Worm (Caenorhabditis elegans) whole organism, L4 larva: ENCODE data around the gene nhl-2.
"Not testable (repeated sequence)": the region's sequence is repeated elsewhere in the genome, so short reads cannot be mapped to it uniquely, and the experiment has no call there.

Experiments
- D1046.2 ChIP-seq: fragments of 200-800 bp; sonication (Bioruptor generic); IDR thresholded peaks from 2 replicates; pipeline ENCODE4 v1.3.6; 2022; ENCODE audit warnings: missing genetic modification characterization, missing compliant biosample characterization
- F26F4.8 ChIP-seq: fragments of 200-800 bp; sonication (Bioruptor generic); conservative IDR thresholded peaks from 2 replicates; pipeline ENCODE4 v1.3.6; 2022; ENCODE audit warnings: missing genetic modification characterization, missing compliant biosample characterization
- F37D6.2 ChIP-seq: sonication (generic microtip); optimal IDR thresholded peaks from 2 replicates; lab custom pipeline; 2016; ENCODE audit warnings: mild to moderate bottlenecking, missing genetic modification characterization, missing compliant biosample characterization
- F44E2.7 ChIP-seq: fragments of 200-800 bp; sonication (Bioruptor generic); IDR thresholded peaks from 2 replicates; pipeline ENCODE4 v2.1.2; 2022; ENCODE audit warnings: missing genetic modification characterization, missing compliant biosample characterization
- T26A8.4 ChIP-seq: fragments of 200-800 bp; sonication (Bioruptor generic); IDR thresholded peaks from 2 replicates; pipeline ENCODE4 v1.3.6; 2022; ENCODE audit warnings: missing genetic modification characterization, missing compliant biosample characterization
- Y105C5A.15 ChIP-seq: fragments of 200-800 bp; sonication (Bioruptor generic); IDR thresholded peaks from 2 replicates; pipeline ENCODE4 v1.3.6; 2022; ENCODE audit warnings: missing genetic modification characterization, missing compliant biosample characterization
- Y5F2A.4 ChIP-seq: fragments of 200-800 bp; sonication (Bioruptor generic); optimal IDR thresholded peaks from 2 replicates; lab custom pipeline; 2018; ENCODE audit warnings: mild to moderate bottlenecking, missing genetic modification characterization, missing compliant biosample characterization
- aha-1 ChIP-seq: fragments of 150-350 bp; peaks from one replicate; lab custom pipeline; 2014; ENCODE audit warnings: missing biosample characterization, missing genetic modification characterization
- arid-1 ChIP-seq: fragments of 200-800 bp; sonication (Bioruptor generic); conservative IDR thresholded peaks from 2 replicates; pipeline ENCODE4 v1.3.6; 2022; ENCODE audit warnings: missing genetic modification reagents, missing genetic modification characterization, missing compliant biosample characterization
- ceh-20 ChIP-seq: fragments of 200-800 bp; sonication (Bioruptor generic); IDR thresholded peaks from 2 replicates; pipeline ENCODE4 v1.3.6; 2022; ENCODE audit warnings: missing genetic modification reagents, missing genetic modification characterization, missing compliant biosample characterization
- ceh-44 ChIP-seq: fragments of 200-800 bp; sonication (Bioruptor generic); IDR thresholded peaks from 2 replicates; pipeline ENCODE4 v1.3.6; 2022; ENCODE audit warnings: missing genetic modification reagents, missing genetic modification characterization, missing compliant biosample characterization
- ces-1 ChIP-seq: fragments of 150-350 bp; sonication (generic microtip); optimal IDR thresholded peaks from 4 replicates; lab custom pipeline; 2014; ENCODE audit warnings: missing biosample characterization, missing genetic modification reagents, missing genetic modification characterization
- ctbp-1 ChIP-seq: fragments of 200-800 bp; sonication (Bioruptor generic); IDR thresholded peaks from 2 replicates; pipeline ENCODE4 v1.3.6; 2022; ENCODE audit warnings: missing genetic modification reagents, missing genetic modification characterization, missing compliant biosample characterization
- daf-8 ChIP-seq: fragments of 200-800 bp; sonication (Bioruptor generic); IDR thresholded peaks from 2 replicates; pipeline ENCODE4 v1.3.6; 2022; ENCODE audit warnings: missing genetic modification characterization, missing compliant biosample characterization
- dmd-6 ChIP-seq: fragments of 200-800 bp; sonication (Bioruptor generic); IDR thresholded peaks from 2 replicates; pipeline ENCODE4 v1.3.6; 2022; ENCODE audit warnings: missing genetic modification reagents, missing genetic modification characterization, missing compliant biosample characterization
- dmd-9 ChIP-seq: fragments of 200-800 bp; sonication (Bioruptor generic); IDR thresholded peaks from 2 replicates; pipeline ENCODE4 v1.3.6; 2022; ENCODE audit warnings: missing genetic modification reagents, missing genetic modification characterization, missing compliant biosample characterization
- dpl-1 ChIP-seq: fragments of 150-350 bp; optimal IDR thresholded peaks from 2 replicates; lab custom pipeline; 2014; ENCODE audit warnings: missing biosample characterization, missing genetic modification reagents, missing genetic modification characterization
- dve-1 ChIP-seq: sonication (generic microtip); optimal IDR thresholded peaks from 2 replicates; lab custom pipeline; 2017; ENCODE audit warnings: antibody characterized with exemption, mild to moderate bottlenecking, missing genetic modification characterization, missing compliant biosample characterization; ENCODE audit not compliant: insufficient read depth
- egl-43 ChIP-seq: fragments of 200-800 bp; sonication (Bioruptor generic); IDR thresholded peaks from 2 replicates; pipeline ENCODE4 v1.3.6; 2022; ENCODE audit warnings: missing genetic modification reagents, missing genetic modification characterization, missing compliant biosample characterization
- fos-1 ChIP-seq: fragments of 150-350 bp; optimal IDR thresholded peaks from 2 replicates; lab custom pipeline; 2014; ENCODE audit warnings: missing biosample characterization, missing genetic modification characterization
- hlh-11 ChIP-seq: fragments of 200-800 bp; sonication (Bioruptor generic); optimal IDR thresholded peaks from 2 replicates; lab custom pipeline; 2018; ENCODE audit warnings: mild to moderate bottlenecking, missing genetic modification characterization, missing compliant biosample characterization
- hmg-1.1 ChIP-seq: fragments of 200-800 bp; sonication (Bioruptor generic); IDR thresholded peaks from 2 replicates; pipeline ENCODE4 v1.3.6; 2022; ENCODE audit warnings: missing genetic modification reagents, missing genetic modification characterization, missing compliant biosample characterization
- lim-7 ChIP-seq: fragments of 200-800 bp; sonication (Bioruptor generic); IDR thresholded peaks from 2 replicates; pipeline ENCODE4 v1.3.6; 2022; ENCODE audit warnings: missing genetic modification characterization, missing compliant biosample characterization
- lin-29 ChIP-seq: fragments of 200-800 bp; sonication (Bioruptor generic); IDR thresholded peaks from 2 replicates; pipeline ENCODE4 v1.3.6; 2022; ENCODE audit warnings: missing genetic modification reagents, missing genetic modification characterization, missing compliant biosample characterization
- lin-38 ChIP-seq: fragments of 200-800 bp; sonication (Bioruptor generic); IDR thresholded peaks from 2 replicates; pipeline ENCODE4 v1.3.6; 2022; ENCODE audit warnings: missing genetic modification reagents, missing genetic modification characterization, missing compliant biosample characterization
- lir-3 ChIP-seq: sonication (generic microtip); optimal IDR thresholded peaks from 2 replicates; lab custom pipeline; 2016; ENCODE audit warnings: mild to moderate bottlenecking, missing genetic modification characterization, missing compliant biosample characterization
- madf-9 ChIP-seq: fragments of 200-800 bp; sonication (Bioruptor generic); conservative IDR thresholded peaks from 2 replicates; pipeline ENCODE4 v1.3.6; 2022; ENCODE audit warnings: missing genetic modification reagents, missing genetic modification characterization, missing compliant biosample characterization
- mdl-1 ChIP-seq, 2 experiments: fragments of 150-350 bp in 1 of 2; sonication (generic microtip) in 1 of 2; optimal IDR thresholded peaks; 2 replicates each; lab custom pipeline; 2014 to 2017; ENCODE audit warnings: missing biosample characterization in 2 of 2, missing genetic modification characterization in 2 of 2
- mdt-29 ChIP-seq: fragments of 200-800 bp; sonication (Bioruptor generic); IDR thresholded peaks from 2 replicates; pipeline ENCODE4 v1.3.6; 2022; ENCODE audit warnings: missing genetic modification reagents, missing genetic modification characterization, missing compliant biosample characterization
- mep-1 ChIP-seq: fragments of 150-350 bp; sonication (generic microtip); optimal IDR thresholded peaks from 3 replicates; lab custom pipeline; 2014; ENCODE audit warnings: missing biosample characterization, missing genetic modification characterization
- mes-2 ChIP-seq: sonication (generic microtip); optimal IDR thresholded peaks from 2 replicates; lab custom pipeline; 2016; ENCODE audit warnings: missing genotype, mild to moderate bottlenecking, missing genetic modification characterization, missing compliant biosample characterization; ENCODE audit not compliant: poor library complexity, severe bottlenecking
- mxl-2 ChIP-seq: fragments of 200-800 bp; sonication (Bioruptor generic); conservative IDR thresholded peaks from 2 replicates; pipeline ENCODE4 v1.3.6; 2022; ENCODE audit warnings: missing genetic modification reagents, missing genetic modification characterization, missing compliant biosample characterization
- nhr-28 ChIP-seq: fragments of 150-350 bp; optimal IDR thresholded peaks from 2 replicates; lab custom pipeline; 2014; ENCODE audit warnings: missing biosample characterization, missing genetic modification characterization
- nhr-41 ChIP-seq: fragments of 200-800 bp; sonication (Bioruptor generic); IDR thresholded peaks from 2 replicates; pipeline ENCODE4 v1.3.6; 2022; ENCODE audit warnings: missing genetic modification reagents, missing genetic modification characterization, missing compliant biosample characterization
- nhr-42 ChIP-seq: fragments of 200-800 bp; sonication (Bioruptor generic); IDR thresholded peaks from 2 replicates; pipeline ENCODE4 v1.3.6; 2022; ENCODE audit warnings: missing genetic modification characterization, missing compliant biosample characterization
- nhr-48 ChIP-seq: sonication (generic microtip); optimal IDR thresholded peaks from 2 replicates; lab custom pipeline; 2016; ENCODE audit warnings: mild to moderate bottlenecking, missing genetic modification characterization, missing compliant biosample characterization
- pha-4 ChIP-seq, 2 experiments: fragments of 150-350 bp in 1 of 2; fragments of 200-800 bp in 1 of 2; sonication (Bioruptor generic) in 1 of 2; IDR thresholded peaks in 1 of 2; optimal IDR thresholded peaks in 1 of 2; 2 replicates each; pipeline versions ENCODE4 v1.3.6 to Lab custom; 2014 to 2022; ENCODE audit warnings: missing genetic modification characterization in 2 of 2, missing genetic modification reagents in 2 of 2, missing biosample characterization in 1 of 2, missing compliant biosample characterization in 1 of 2
- php-3 ChIP-seq: fragments of 200-800 bp; sonication (Bioruptor generic); IDR thresholded peaks from 2 replicates; pipeline ENCODE4 v1.3.6; 2022; ENCODE audit warnings: missing genetic modification reagents, missing genetic modification characterization, missing compliant biosample characterization
- set-16 ChIP-seq: fragments of 200-800 bp; sonication (Bioruptor generic); IDR thresholded peaks from 2 replicates; pipeline ENCODE4 v1.3.6; 2022; ENCODE audit warnings: missing genetic modification reagents, missing genetic modification characterization, missing compliant biosample characterization
- skn-1 ChIP-seq: fragments of 150-350 bp; optimal IDR thresholded peaks from 2 replicates; lab custom pipeline; 2014; ENCODE audit warnings: missing biosample characterization, missing genetic modification characterization
- snpc-1.2 ChIP-seq: fragments of 200-800 bp; sonication (Bioruptor generic); IDR thresholded peaks from 2 replicates; pipeline ENCODE4 v1.3.6; 2022; ENCODE audit warnings: missing genetic modification reagents, missing genetic modification characterization, missing compliant biosample characterization
- tra-1 ChIP-seq: fragments of 200-800 bp; sonication (Bioruptor generic); IDR thresholded peaks from 2 replicates; pipeline ENCODE4 v1.3.6; 2022; ENCODE audit warnings: missing genetic modification reagents, missing genetic modification characterization, missing compliant biosample characterization
- vab-7 ChIP-seq: fragments of 200-800 bp; sonication (Bioruptor generic); IDR thresholded peaks from 2 replicates; pipeline ENCODE4 v1.3.6; 2022; ENCODE audit warnings: missing genetic modification reagents, missing genetic modification characterization, missing compliant biosample characterization
- zag-1 ChIP-seq: fragments of 150-350 bp; optimal IDR thresholded peaks from 2 replicates; lab custom pipeline; 2014; ENCODE audit warnings: missing biosample characterization, missing genetic modification characterization
- ztf-11 ChIP-seq: fragments of 150-350 bp; optimal IDR thresholded peaks from 2 replicates; lab custom pipeline; 2014; ENCODE audit warnings: missing biosample characterization, missing genetic modification characterization

nhl-2 gene

DNA sequence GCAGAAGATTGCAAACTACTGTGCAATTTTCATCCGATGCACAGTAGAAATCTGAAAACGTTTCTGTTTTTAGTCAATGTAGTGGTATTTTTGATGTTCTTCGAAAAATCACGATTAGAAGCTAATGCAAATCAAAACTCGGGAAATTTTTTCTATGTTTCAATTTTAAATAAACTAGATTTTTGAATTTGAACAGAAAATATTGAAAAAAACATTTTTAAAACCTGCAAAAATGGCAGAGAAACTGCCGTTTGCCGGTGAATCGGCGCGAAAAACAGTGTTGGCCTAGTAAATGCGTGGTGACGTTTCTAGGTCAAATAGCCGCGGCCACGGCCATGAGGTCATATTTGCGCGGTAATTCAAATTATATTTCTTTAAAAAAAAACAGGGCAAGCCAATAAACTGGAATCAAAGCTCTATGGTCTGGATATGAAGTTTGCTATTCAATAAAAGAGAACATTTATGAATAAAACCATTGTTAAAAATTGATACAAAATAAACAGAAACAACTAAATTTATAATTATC is 31.3 kb upstream of the nhl-2 start, which contains the start of gene set-2 (continued):
- TF ChIP-seq dve-1 (tag; lab: Kevin White, UChicago) (peak; percentile 52), tra-1 (GFP tag; lab: Robert Waterston, UW) (no peak), F44E2.7 (GFP tag; lab: Robert Waterston, UW) (no peak), daf-8 (no peak), nhr-48 (no peak), fos-1 (tag; lab: Kevin White, UChicago) (no peak), nhr-41 (no peak), pha-4 (GFP tag; IDR thresholded peaks at IDR 0.05; lab: Robert Waterston, UW) (no peak), pha-4 (tag; optimal IDR thresholded peaks at IDR 0.05; lab: Kevin White, UChicago) (no peak), ztf-11 (tag; lab: Kevin White, UChicago) (no peak), lir-3 (tag; lab: Kevin White, UChicago) (no peak), mep-1 (no peak), zag-1 (tag; lab: Kevin White, UChicago) (no peak), dmd-6 (GFP tag; lab: Robert Waterston, UW) (peak; percentile 69), skn-1 (tag; lab: Kevin White, UChicago) (no peak), Y105C5A.15 (GFP tag; lab: Robert Waterston, UW) (no peak), vab-7 (GFP tag; lab: Robert Waterston, UW) (0 out of 2 replicates have a peak, but pooled peaks have one; percentile 18), mxl-2 (GFP tag; lab: Robert Waterston, UW) (no peak), lin-29 (GFP tag; lab: Robert Waterston, UW) (no peak), ceh-44 (GFP tag; lab: Robert Waterston, UW) (no peak), D1046.2 (peak; percentile 61; the same call in 1 of the 2 replicates), Y5F2A.4 (GFP tag; lab: Kevin White, UChicago) (no peak)

DNA sequence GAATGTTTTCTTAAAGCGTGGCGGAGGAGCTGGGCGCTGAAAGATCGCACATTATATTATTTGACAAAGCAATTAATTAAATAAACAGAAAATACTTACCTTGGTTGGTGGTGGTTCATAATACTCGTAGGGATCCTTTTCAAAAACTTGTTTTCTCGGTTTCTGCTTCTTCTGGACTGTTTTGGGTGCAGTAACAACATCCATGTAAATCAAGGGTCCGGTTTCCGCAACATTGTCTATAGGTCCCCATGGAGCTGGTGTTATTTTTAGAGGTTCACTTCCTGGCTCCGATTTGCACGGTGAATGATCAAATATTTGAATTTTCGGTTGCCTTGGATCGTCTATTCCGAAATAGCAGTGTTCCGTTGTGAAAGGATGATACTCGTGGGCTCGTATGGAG is 25.2 kb upstream of the nhl-2 start:
- TF ChIP-seq mdl-1 (tag; optimal IDR thresholded peaks at IDR 0.05; lab: Kevin White, UChicago) (no peak), F26F4.8 (GFP tag; lab: Robert Waterston, UW) (0 out of 2 replicates have a peak, but pooled peaks have one; percentile 51), aha-1 (peak; percentile 67)

DNA sequence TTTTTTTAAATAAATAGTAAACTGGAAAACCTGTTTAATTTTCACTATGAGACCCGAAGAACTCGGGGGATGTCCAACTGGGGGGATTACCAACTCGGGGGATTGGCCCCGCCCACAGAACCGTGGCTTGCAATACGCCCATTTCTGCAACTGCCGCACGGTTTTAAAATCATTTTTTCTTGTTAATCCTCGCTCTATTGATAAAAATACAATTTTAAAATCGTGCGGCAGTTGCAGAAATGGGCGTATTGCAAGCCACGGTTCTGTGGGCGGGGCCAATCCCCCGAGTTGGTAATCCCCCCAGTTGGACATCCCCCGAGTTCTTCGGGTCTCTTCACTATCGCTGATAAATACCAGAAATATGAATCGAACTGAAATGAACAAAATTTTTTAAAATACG is 23.1 kb upstream of the nhl-2 start, which contains the start of gene mmab-1:
TSS of gene mmab-1 (minus strand) at position 95 of the 400 bp plus-strand sequence.
- TF ChIP-seq ceh-20 (GFP tag; lab: Robert Waterston, UW) = peak; percentile 74
- peak; percentile 56 for TF ChIP-seq dmd-6 (GFP tag; lab: Robert Waterston, UW)
- TF ChIP-seq lim-7 (GFP tag; lab: Robert Waterston, UW) = peak; percentile 45; the same call in 1 of the 2 replicates
- 0 out of 2 replicates have a peak, but pooled peaks have one; percentile 20 for TF ChIP-seq snpc-1.2 (GFP tag; lab: Robert Waterston, UW)
- 0 out of 2 replicates have a peak, but pooled peaks have one; percentile 8 for TF ChIP-seq lin-29 (GFP tag; lab: Robert Waterston, UW)
- 0 out of 2 replicates have a peak, but pooled peaks have one; percentile 40 for TF ChIP-seq arid-1 (GFP tag; lab: Robert Waterston, UW)
- TF ChIP-seq F37D6.2 = peak; percentile 21
- TF ChIP-seq dmd-9 = peak; percentile 68; the same call in 1 of the 2 replicates
- TF ChIP-seq set-16 (GFP tag; lab: Robert Waterston, UW) = peak; percentile 14; the same call in 1 of the 2 replicates
- TF ChIP-seq vab-7 (GFP tag; lab: Robert Waterston, UW) = peak; percentile 80
- peak; percentile 21; the same call in 1 of the 2 replicates for TF ChIP-seq pha-4 (GFP tag; IDR thresholded peaks at IDR 0.05; lab: Robert Waterston, UW)
- not testable (repeated sequence) for TF ChIP-seq pha-4 (tag; optimal IDR thresholded peaks at IDR 0.05; lab: Kevin White, UChicago)
- TF ChIP-seq ctbp-1 (GFP tag; lab: Robert Waterston, UW) = peak; percentile 85
- peak; percentile 74; the same call in 1 of the 2 replicates for TF ChIP-seq nhr-42 (GFP tag; lab: Robert Waterston, UW)
- TF ChIP-seq T26A8.4 = peak; percentile 38
- peak; percentile 64; the same call in 1 of the 2 replicates for TF ChIP-seq egl-43 (GFP tag; lab: Robert Waterston, UW)
- TF ChIP-seq ces-1 = peak; percentile 27
- TF ChIP-seq hmg-1.1 (GFP tag; lab: Robert Waterston, UW) = peak; percentile 65
- peak; percentile 87 for TF ChIP-seq lin-38 (GFP tag; lab: Robert Waterston, UW)
- peak; percentile 71 for TF ChIP-seq mes-2 (tag; lab: Kevin White, UChicago)
- peak; percentile 29; the same call in 1 of the 2 replicates for TF ChIP-seq php-3 (GFP tag; lab: Robert Waterston, UW)
- peak; percentile 34 for TF ChIP-seq dpl-1 (GFP tag; lab: Kevin White, UChicago)
- peak; percentile 29 for TF ChIP-seq dve-1 (tag; lab: Kevin White, UChicago)
- TF ChIP-seq mdt-29 (GFP tag; lab: Robert Waterston, UW) = peak; percentile 41; the same call in 1 of the 2 replicates
- TF ChIP-seq madf-9 (GFP tag; lab: Robert Waterston, UW) = peak; percentile 65; the same call in 1 of the 2 replicates
- peak; percentile 4 for TF ChIP-seq nhr-28
- peak; percentile 36 for TF ChIP-seq hlh-11
